Fruit fly (Drosophila melanogaster) whole organism, adult: ENCODE measurements around the gene CG5861.
A peak's percentile ranks its signal among the peaks of the same experiment; 100 is the strongest.

ENCODE experiments used
- CG11617 ChIP-seq: fragments of 200-800 bp; sonication (Bioruptor generic); optimal IDR thresholded peaks from 2 replicates; lab custom pipeline; 2017; ENCODE audit warnings: mild to moderate bottlenecking, missing biosample characterization, missing genetic modification reagents, missing genetic modification characterization
- CG12768 ChIP-seq: fragments of 200-800 bp; sonication (Bioruptor generic); optimal IDR thresholded peaks from 2 replicates; lab custom pipeline; 2017; ENCODE audit warnings: missing biosample characterization, missing genetic modification characterization, mild to moderate bottlenecking, moderate library complexity, missing genetic modification reagents
- CG14711 ChIP-seq: fragments of 200-800 bp; sonication (Bioruptor generic); optimal IDR thresholded peaks from 2 replicates; lab custom pipeline; 2018; ENCODE audit warnings: missing biosample characterization, mild to moderate bottlenecking, missing genetic modification characterization, moderate library complexity
- CG1620 ChIP-seq: fragments of 200-800 bp; sonication (Bioruptor generic); optimal IDR thresholded peaks from 2 replicates; lab custom pipeline; 2016; ENCODE audit warnings: missing biosample characterization, missing genetic modification characterization
- CG33017 ChIP-seq: fragments of 200-800 bp; sonication (Bioruptor generic); optimal IDR thresholded peaks from 2 replicates; lab custom pipeline; 2018; ENCODE audit warnings: missing biosample characterization, mild to moderate bottlenecking, missing genetic modification characterization, moderate library complexity
- CG5204 ChIP-seq: fragments of 200-800 bp; sonication (Bioruptor generic); optimal IDR thresholded peaks from 2 replicates; lab custom pipeline; 2016; ENCODE audit warnings: missing biosample characterization, missing genetic modification characterization
- CG7045 ChIP-seq: fragments of 200-800 bp; sonication (Bioruptor generic); optimal IDR thresholded peaks from 2 replicates; lab custom pipeline; 2017; ENCODE audit warnings: missing biosample characterization, mild to moderate bottlenecking, missing genetic modification characterization
- CG7101 ChIP-seq: fragments of 200-800 bp; sonication (Bioruptor generic); optimal IDR thresholded peaks from 2 replicates; lab custom pipeline; 2018; ENCODE audit warnings: missing biosample characterization, mild to moderate bottlenecking, missing genetic modification characterization, moderate library complexity
- Clk ChIP-seq: fragments of 200-800 bp; sonication (Bioruptor generic); optimal IDR thresholded peaks from 2 replicates; lab custom pipeline; 2017; ENCODE audit warnings: missing biosample characterization, missing genetic modification characterization
- Crg-1 ChIP-seq: fragments of 200-800 bp; sonication (Bioruptor generic); optimal IDR thresholded peaks from 2 replicates; lab custom pipeline; 2016; ENCODE audit warnings: missing biosample characterization, missing genetic modification characterization
- Hr96 ChIP-seq: fragments of 200-800 bp; sonication (Bioruptor generic); optimal IDR thresholded peaks from 2 replicates; lab custom pipeline; 2016; ENCODE audit warnings: missing biosample characterization, missing genetic modification characterization
- Mnt ChIP-seq: fragments of 200-800 bp; sonication (Bioruptor generic); optimal IDR thresholded peaks from 2 replicates; lab custom pipeline; 2016; ENCODE audit warnings: missing biosample characterization, mild to moderate bottlenecking, missing genetic modification characterization
- bab1 ChIP-seq: fragments of 200-800 bp; sonication (Bioruptor generic); optimal IDR thresholded peaks from 3 replicates; lab custom pipeline; 2019; ENCODE audit warnings: missing biosample characterization, mild to moderate bottlenecking, missing genetic modification characterization, moderate library complexity
- cic ChIP-seq: fragments of 200-800 bp; sonication (Bioruptor generic); optimal IDR thresholded peaks from 2 replicates; lab custom pipeline; 2017; ENCODE audit warnings: missing biosample characterization, mild to moderate bottlenecking, missing genetic modification characterization, moderate library complexity
- cnc ChIP-seq, 2 experiments: fragments of >200 bp; optimal IDR thresholded peaks; 2 replicates each; lab custom pipeline; 2017
- kay ChIP-seq: fragments of 200-800 bp; sonication (Bioruptor generic); peaks from one replicate; lab custom pipeline; 2016; ENCODE audit warnings: missing biosample characterization, missing genetic modification characterization, borderline replicate concordance
- ovo ChIP-seq: fragments of 200-800 bp; sonication (Bioruptor generic); optimal IDR thresholded peaks from 2 replicates; lab custom pipeline; 2016; ENCODE audit warnings: missing biosample characterization, missing genetic modification characterization
- pad ChIP-seq: fragments of 200-800 bp; sonication (Bioruptor generic); optimal IDR thresholded peaks from 3 replicates; lab custom pipeline; 2017; ENCODE audit warnings: missing biosample characterization, missing genetic modification characterization, mild to moderate bottlenecking, moderate library complexity, missing genetic modification reagents
- tj ChIP-seq: fragments of 200-800 bp; sonication (Bioruptor generic); optimal IDR thresholded peaks from 3 replicates; lab custom pipeline; 2017; ENCODE audit warnings: missing biosample characterization, mild to moderate bottlenecking, missing genetic modification characterization, moderate library complexity
- toe ChIP-seq: fragments of 200-800 bp; sonication (Bioruptor generic); optimal IDR thresholded peaks from 2 replicates; lab custom pipeline; 2016; ENCODE audit warnings: missing biosample characterization, missing genetic modification characterization

CG5861 gene

dm6 chr2L:16279774-16280252 is 27.3 kb downstream of the CG5861 start:
- no peak for TF ChIP-seq Clk (GFP tag; lab: Kevin White, UChicago)
- no peak for TF ChIP-seq cnc (optimal IDR thresholded peaks at IDR 0.05; lab: Kevin White, UChicago)
- TF ChIP-seq CG1620 (GFP tag; lab: Kevin White, UChicago), result peak; percentile 51
- no peak for TF ChIP-seq kay
- peak; percentile 83 for TF ChIP-seq CG5204
- TF ChIP-seq CG14711 (tag; lab: Kevin White, UChicago), result peak; percentile 67
- TF ChIP-seq toe (GFP tag; lab: Kevin White, UChicago), result peak; percentile 69
- TF ChIP-seq bab1 (GFP tag; lab: Kevin White, UChicago), result peak; percentile 79
- TF ChIP-seq ovo (GFP tag; lab: Kevin White, UChicago), result no peak
- TF ChIP-seq CG11617 (GFP tag; lab: Kevin White, UChicago), result peak; percentile 57
- TF ChIP-seq cic (GFP tag; lab: Kevin White, UChicago), result peak; percentile 59
- peak; percentile 59 for TF ChIP-seq pad (GFP tag; lab: Kevin White, UChicago)
- TF ChIP-seq Hr96 (GFP tag; lab: Kevin White, UChicago), result peak; percentile 63
- peak; percentile 23 for TF ChIP-seq CG12768 (GFP tag; lab: Kevin White, UChicago)
- peak; percentile 72 for TF ChIP-seq tj (GFP tag; lab: Kevin White, UChicago)
- peak; percentile 56 for TF ChIP-seq Mnt (GFP tag; lab: Kevin White, UChicago)
- TF ChIP-seq Crg-1 (GFP tag; lab: Kevin White, UChicago), result no peak
- peak; percentile 81 for TF ChIP-seq CG33017 (tag; lab: Kevin White, UChicago)
- TF ChIP-seq CG7045 (GFP tag; lab: Kevin White, UChicago), result peak; percentile 73
- peak; percentile 71 for TF ChIP-seq CG7101 (tag; lab: Kevin White, UChicago)

- no peak for TF ChIP-seq CG33017 (tag; lab: Kevin White, UChicago)
Observed at dm6 chr2L:16278842-16279241, 28.3 kb downstream of the CG5861 start.

- TF ChIP-seq cnc (optimal IDR thresholded peaks at IDR 0.05; lab: Kevin White, UChicago), result no peak
- no peak for TF ChIP-seq CG14711 (tag; lab: Kevin White, UChicago)
- no peak for TF ChIP-seq kay
- TF ChIP-seq cic (GFP tag; lab: Kevin White, UChicago), result no peak
- TF ChIP-seq CG5204, result no peak
- TF ChIP-seq CG12768 (GFP tag; lab: Kevin White, UChicago), result no peak
- TF ChIP-seq Mnt (GFP tag; lab: Kevin White, UChicago), result no peak
- no peak for TF ChIP-seq toe (GFP tag; lab: Kevin White, UChicago)
- no peak for TF ChIP-seq Hr96 (GFP tag; lab: Kevin White, UChicago)
- no peak for TF ChIP-seq bab1 (GFP tag; lab: Kevin White, UChicago)
Observed at dm6 chr2L:16277922-16278321, 29.2 kb downstream of the CG5861 start.

- no peak for TF ChIP-seq toe (GFP tag; lab: Kevin White, UChicago)
- peak; percentile 74 for TF ChIP-seq cic (GFP tag; lab: Kevin White, UChicago)
- TF ChIP-seq CG7101 (tag; lab: Kevin White, UChicago), result peak; percentile 24
- TF ChIP-seq pad (GFP tag; lab: Kevin White, UChicago), result peak; percentile 27
Observed at dm6 chr2L:16276820-16277219, 30.3 kb downstream of the CG5861 start.

dm6 chr2L:16275809-16276178 is 31.3 kb downstream of the CG5861 start:
- TF ChIP-seq CG11617 (GFP tag; lab: Kevin White, UChicago), result peak; percentile 30
- TF ChIP-seq tj (GFP tag; lab: Kevin White, UChicago), result peak; percentile 24
- peak; percentile 7 for TF ChIP-seq CG7045 (GFP tag; lab: Kevin White, UChicago)
- no peak for TF ChIP-seq Crg-1 (GFP tag; lab: Kevin White, UChicago)
- peak; percentile 31 for TF ChIP-seq CG5204
- peak; percentile 2 for TF ChIP-seq CG14711 (tag; lab: Kevin White, UChicago)
- TF ChIP-seq Clk (GFP tag; lab: Kevin White, UChicago), result peak; percentile 30
- TF ChIP-seq pad (GFP tag; lab: Kevin White, UChicago), result peak; percentile 15
- TF ChIP-seq cnc (optimal IDR thresholded peaks at IDR 0.05; lab: Kevin White, UChicago), result no peak
- peak; percentile 26 for TF ChIP-seq CG7101 (tag; lab: Kevin White, UChicago)
- TF ChIP-seq ovo (GFP tag; lab: Kevin White, UChicago), result no peak
- TF ChIP-seq bab1 (GFP tag; lab: Kevin White, UChicago), result no peak
- no peak for TF ChIP-seq cic (GFP tag; lab: Kevin White, UChicago)

dm6 chr2L:16275177-16275808 is 31.8 kb downstream of the CG5861 start:
- TF ChIP-seq Crg-1 (GFP tag; lab: Kevin White, UChicago) (no peak), CG1620 (GFP tag; lab: Kevin White, UChicago) (no peak), toe (GFP tag; lab: Kevin White, UChicago) (no peak), pad (GFP tag; lab: Kevin White, UChicago) (no peak), CG12768 (GFP tag; lab: Kevin White, UChicago) (no peak), bab1 (GFP tag; lab: Kevin White, UChicago) (no peak), CG33017 (tag; lab: Kevin White, UChicago) (no peak), tj (GFP tag; lab: Kevin White, UChicago) (no peak), CG5204 (no peak), CG14711 (tag; lab: Kevin White, UChicago) (no peak), CG7045 (GFP tag; lab: Kevin White, UChicago) (no peak), kay (no peak), CG11617 (GFP tag; lab: Kevin White, UChicago) (no peak), Hr96 (GFP tag; lab: Kevin White, UChicago) (no peak), Clk (GFP tag; lab: Kevin White, UChicago) (no peak), Mnt (GFP tag; lab: Kevin White, UChicago) (no peak), cnc (optimal IDR thresholded peaks at IDR 0.05; lab: Kevin White, UChicago) (no peak), ovo (GFP tag; lab: Kevin White, UChicago) (no peak), cic (GFP tag; lab: Kevin White, UChicago) (no peak)
